Worm (Caenorhabditis elegans) whole organism, early embryonic: ENCODE measurements around the gene mes-1.

Source experiments
- B0310.2 ChIP-seq: sonication (generic microtip); optimal IDR thresholded peaks from 2 replicates; lab custom pipeline; 2016; ENCODE audit warnings: mild to moderate bottlenecking, missing genetic modification characterization, missing compliant biosample characterization
- F13C5.2 ChIP-seq: sonication (generic microtip); optimal IDR thresholded peaks from 2 replicates; lab custom pipeline; 2017; ENCODE audit warnings: mild to moderate bottlenecking, missing genetic modification characterization, inconsistent platforms, missing compliant biosample characterization
- aly-1 ChIP-seq: sonication (generic microtip); optimal IDR thresholded peaks from 2 replicates; lab custom pipeline; 2016; ENCODE audit warnings: missing genetic modification characterization, missing compliant biosample characterization
- ama-1 ChIP-seq: fragments of 150-350 bp; optimal IDR thresholded peaks from 2 replicates; lab custom pipeline; 2014
- ets-7 ChIP-seq: sonication (generic microtip); optimal IDR thresholded peaks from 2 replicates; lab custom pipeline; 2016; ENCODE audit warnings: missing genotype, missing genetic modification characterization, missing compliant biosample characterization
- pes-1 ChIP-seq: fragments of 200-800 bp; sonication (Bioruptor generic); IDR thresholded peaks from 2 replicates; pipeline ENCODE4 v1.3.6; 2022; ENCODE audit warnings: missing genetic modification reagents, missing genetic modification characterization, missing compliant biosample characterization
- scrt-1 ChIP-seq: fragments of 200-800 bp; sonication (Bioruptor generic); IDR thresholded peaks from 2 replicates; pipeline ENCODE4 v1.3.6; 2022; ENCODE audit warnings: missing genetic modification characterization, missing compliant biosample characterization
- tbx-11 ChIP-seq: fragments of 200-800 bp; sonication (Bioruptor generic); IDR thresholded peaks from 2 replicates; pipeline ENCODE4 v1.3.6; 2022; ENCODE audit warnings: missing genetic modification characterization, missing compliant biosample characterization
- tbx-37 ChIP-seq: fragments of 200-800 bp; sonication (Bioruptor generic); conservative IDR thresholded peaks from 2 replicates; pipeline ENCODE4 v1.3.6; 2022; ENCODE audit warnings: missing genetic modification reagents, missing genetic modification characterization, missing compliant biosample characterization
- tra-4 ChIP-seq: sonication (generic microtip); optimal IDR thresholded peaks from 2 replicates; lab custom pipeline; 2017; ENCODE audit warnings: missing genetic modification characterization, missing compliant biosample characterization

DNA sequence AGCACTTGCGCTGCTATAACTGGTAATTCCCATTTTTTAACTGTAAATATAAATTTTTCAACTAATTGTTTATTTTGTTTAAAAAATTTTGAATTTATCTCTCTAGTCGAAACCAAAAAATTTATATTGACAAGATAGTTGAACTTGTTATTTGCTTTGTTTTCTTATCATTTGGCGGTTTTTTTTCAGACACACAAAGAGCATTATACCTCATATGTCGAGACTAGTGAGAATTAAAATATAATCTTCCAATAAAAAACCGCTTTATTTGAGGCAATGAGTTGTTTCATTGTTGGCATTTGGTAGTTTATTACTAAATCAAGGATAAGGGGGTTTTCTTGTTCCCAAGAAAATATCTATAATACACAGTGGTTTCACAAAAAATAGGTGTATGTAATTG is 50.9 kb downstream of the mes-1 start:
- no peak for TF ChIP-seq ama-1 (lab: Kevin White, UChicago)
- TF ChIP-seq ets-7 (tag; lab: Kevin White, UChicago), result no peak
- TF ChIP-seq tra-4 (tag; lab: Kevin White, UChicago), result no peak
- no peak for TF ChIP-seq tbx-11 (GFP tag; lab: Robert Waterston, UW)
- no peak for TF ChIP-seq B0310.2 (tag; lab: Kevin White, UChicago)
- TF ChIP-seq tbx-37, result no peak
- no peak for TF ChIP-seq scrt-1 (GFP tag; lab: Robert Waterston, UW)
- TF ChIP-seq aly-1 (tag; lab: Kevin White, UChicago), result no peak
- no peak for TF ChIP-seq pes-1
- no peak for TF ChIP-seq F13C5.2
